Worm (Caenorhabditis elegans): ENCODE measurements around the gene K07D4.2.
"Not testable (repeated sequence)": the region's sequence is repeated elsewhere in the genome, so short reads cannot be mapped to it uniquely, and the experiment has no call there.

The K07D4.2 gene

DNA sequence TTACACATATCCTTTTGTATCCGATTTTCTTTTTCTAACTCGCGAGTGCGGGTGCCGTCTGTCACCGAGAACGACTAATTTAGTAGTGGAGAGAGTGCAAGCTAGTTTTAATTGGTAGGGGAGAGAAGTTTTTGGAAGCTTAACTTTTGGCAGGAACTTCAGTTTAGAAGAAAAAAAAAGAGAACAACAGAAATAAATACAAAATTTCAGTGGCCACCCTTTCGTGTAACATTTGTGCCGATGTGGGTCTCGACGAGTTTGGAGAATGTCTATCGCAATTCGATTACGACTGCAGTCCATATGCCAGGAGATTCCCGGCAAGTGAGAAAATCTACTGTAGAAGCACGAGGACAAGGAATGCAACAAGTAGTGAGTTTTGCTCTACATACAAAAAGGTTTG lies 22.8 kb upstream of the K07D4.2 start:
- TF ChIP-seq D2030.7 (GFP tag; IDR thresholded peaks at IDR 0.05) (no peak), zim-3 (tag; optimal IDR thresholded peaks at IDR 0.05) (no peak), sea-2 (GFP tag; IDR thresholded peaks at IDR 0.05) (no peak)

DNA sequence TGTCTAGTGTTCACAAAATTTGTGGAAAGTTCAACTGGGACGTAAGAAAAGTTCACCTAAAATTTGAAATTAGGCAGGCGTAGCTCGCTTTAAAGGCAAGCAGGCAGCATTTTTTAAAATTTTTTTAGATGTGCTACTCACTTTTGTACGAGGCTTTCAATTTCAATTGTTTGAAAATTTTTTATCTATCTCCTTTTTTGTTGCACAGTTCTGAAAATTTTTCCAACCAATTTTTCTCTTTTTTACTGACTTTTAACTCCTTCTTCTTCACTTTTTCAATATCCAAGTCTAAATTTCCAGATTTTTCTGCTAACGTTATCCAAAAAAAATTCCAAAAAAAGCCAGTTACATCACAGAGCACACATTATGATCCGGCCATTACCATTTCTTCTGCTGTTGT lies 22.0 kb upstream of the K07D4.2 start, which contains the start of gene W06A11.1:
Gene W06A11.1, plus strand, starts transcription at position 301 of the 400 bp plus-strand sequence.
- TF ChIP-seq ztf-22 (GFP tag; optimal IDR thresholded peaks at IDR 0.05), result no peak
- no peak for TF ChIP-seq F49E8.2 (tag; optimal IDR thresholded peaks at IDR 0.05; ENCODE audit: insufficient read depth)
- TF ChIP-seq Y56A3A.18 (GFP tag; IDR thresholded peaks at IDR 0.05), result no peak
- no peak for TF ChIP-seq unc-62 (GFP tag; optimal IDR thresholded peaks at IDR 0.05)

DNA sequence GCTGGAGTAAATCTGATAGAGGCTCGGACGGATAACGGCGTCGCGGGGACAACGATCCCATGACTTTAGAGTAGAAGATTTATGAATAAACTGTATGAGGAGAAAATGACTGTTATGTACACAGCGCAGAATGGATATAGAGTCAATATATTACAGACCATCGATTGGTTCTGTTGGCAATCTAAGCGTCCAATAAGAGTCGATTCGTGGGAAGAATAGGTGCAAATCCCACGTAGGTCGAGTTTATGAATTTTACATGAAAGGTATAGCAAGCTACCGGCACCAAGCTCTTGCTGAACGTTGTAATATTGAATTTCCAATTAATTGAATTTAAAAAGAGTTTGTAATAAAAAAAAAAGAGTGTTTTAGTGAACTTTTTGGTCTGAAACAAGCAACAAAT lies 18.7 kb upstream of the K07D4.2 start, which contains the start of gene fbxb-118:
Gene fbxb-118, minus strand, starts transcription at position 101 of the 400 bp plus-strand sequence.
- TF ChIP-seq nhr-80 (tag; optimal IDR thresholded peaks at IDR 0.05), result no peak
- no peak for TF ChIP-seq nhr-27 (tag; optimal IDR thresholded peaks at IDR 0.05)
- TF ChIP-seq dpff-1 (tag; optimal IDR thresholded peaks at IDR 0.05), result no peak
- TF ChIP-seq Y95B8A.8 (GFP tag; IDR thresholded peaks at IDR 0.05), result no peak
- no peak for TF ChIP-seq attf-6 (GFP tag; IDR thresholded peaks at IDR 0.05)
- no peak for TF ChIP-seq F39B2.1 (GFP tag; IDR thresholded peaks at IDR 0.05)
- no peak for TF ChIP-seq F57A8.1 (GFP tag; optimal IDR thresholded peaks at IDR 0.05)
- no peak for TF ChIP-seq let-526 (GFP tag; IDR thresholded peaks at IDR 0.05)
- TF ChIP-seq ceh-91 (GFP tag; IDR thresholded peaks at IDR 0.05), result no peak
- no peak for TF ChIP-seq ceh-100 (GFP tag; IDR thresholded peaks at IDR 0.05)
- TF ChIP-seq ceh-27 (GFP tag; optimal IDR thresholded peaks at IDR 0.05), result no peak
- TF ChIP-seq B0035.1 (tag; optimal IDR thresholded peaks at IDR 0.05), result no peak
- no peak for TF ChIP-seq F52B5.7 (tag; optimal IDR thresholded peaks at IDR 0.05)
- TF ChIP-seq dox-1 (GFP tag; IDR thresholded peaks at IDR 0.05), result no peak

DNA sequence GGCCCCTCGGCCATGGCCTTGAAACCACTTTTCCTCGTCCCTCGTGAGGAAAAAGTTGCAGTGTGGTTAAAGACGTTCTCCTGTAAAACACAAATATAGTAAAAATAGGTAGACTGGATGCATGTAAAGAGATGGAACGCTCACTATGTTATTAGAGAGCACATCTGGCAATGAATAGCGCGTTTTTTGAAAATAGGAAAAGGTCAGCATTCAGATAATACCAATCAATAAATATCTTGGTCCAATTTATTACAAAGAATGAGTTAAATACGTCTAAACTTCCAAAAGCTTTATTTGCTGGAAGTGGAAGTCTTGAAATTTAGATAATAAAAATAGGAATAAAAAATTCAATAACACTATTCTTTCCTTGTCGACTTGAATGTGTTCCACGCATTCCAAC lies 17.2 kb upstream of the K07D4.2 start, which contains the start of gene gadr-4:
Gene gadr-4, minus strand, starts transcription at position 101 of the 400 bp plus-strand sequence.
- no peak for TF ChIP-seq zim-3 (tag; optimal IDR thresholded peaks at IDR 0.05)
- TF ChIP-seq attf-3 (GFP tag; conservative IDR thresholded peaks at IDR 0.05), result no peak
- no peak for TF ChIP-seq pbrm-1 (GFP tag; IDR thresholded peaks at IDR 0.05)
- TF ChIP-seq madf-6 (GFP tag; IDR thresholded peaks at IDR 0.05), result no peak
- TF ChIP-seq hmg-1.2 (GFP tag; IDR thresholded peaks at IDR 0.05), result no peak
- TF ChIP-seq B0336.3 (GFP tag; IDR thresholded peaks at IDR 0.05), result no peak
- TF ChIP-seq F52B5.7 (tag; optimal IDR thresholded peaks at IDR 0.05), result no peak
- no peak for TF ChIP-seq akir-1 (GFP tag; optimal IDR thresholded peaks at IDR 0.05)
- TF ChIP-seq egl-44 (GFP tag; IDR thresholded peaks at IDR 0.05), result no peak
- no peak for TF ChIP-seq sea-2 (GFP tag; IDR thresholded peaks at IDR 0.05)
- TF ChIP-seq snpc-1.3 (tag; optimal IDR thresholded peaks at IDR 0.05; ENCODE audit: insufficient read depth), result no peak
- TF ChIP-seq F49E8.2 (tag; optimal IDR thresholded peaks at IDR 0.05; ENCODE audit: insufficient read depth), result no peak
- no peak for TF ChIP-seq nfya-1 (tag; optimal IDR thresholded peaks at IDR 0.05; ENCODE audit: borderline replicate concordance, insufficient read depth)
- TF ChIP-seq egl-18 (GFP tag; IDR thresholded peaks at IDR 0.05), result no peak

DNA sequence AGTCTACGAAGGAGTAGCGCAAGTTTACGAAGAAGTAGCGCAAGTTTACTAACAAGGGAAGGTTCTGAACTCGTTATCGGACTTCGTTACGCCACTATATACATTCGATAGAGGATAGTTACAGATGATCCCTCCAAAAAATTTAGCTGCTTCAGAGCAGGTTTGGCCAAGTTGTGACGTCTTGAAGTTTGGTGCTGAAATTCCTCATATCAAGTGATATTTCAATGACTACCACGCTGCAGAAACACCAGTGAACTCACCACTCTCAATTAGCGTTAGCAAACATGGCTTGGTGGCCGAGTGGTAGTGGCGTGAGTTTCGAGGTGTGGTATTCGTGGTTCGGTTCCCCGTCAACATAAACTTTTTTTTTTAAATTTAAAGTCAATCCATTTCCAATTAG lies 5.9 kb upstream of the K07D4.2 start:
- peak; percentile 23; the same call in 1 of the 2 replicates for TF ChIP-seq lin-26 (GFP tag; IDR thresholded peaks at IDR 0.05)
- TF ChIP-seq B0261.1 (tag; optimal IDR thresholded peaks at IDR 0.05), result peak; percentile 50
- TF ChIP-seq tbp1 (GFP tag; optimal IDR thresholded peaks at IDR 0.05), result peak; percentile 75
- TF ChIP-seq rpc-1 (optimal IDR thresholded peaks at IDR 0.05), result not testable (repeated sequence)
- peak; percentile 55 for TF ChIP-seq rpc-1 (tag; optimal IDR thresholded peaks at IDR 0.05)
